Worm (Caenorhabditis elegans): ENCODE results near the gene R13D11.10.

Gene R13D11.10

ce11 chrV:782432-782831, 30.6 kb downstream of the R13D11.10 start, which contains the start of gene srab-16:
Gene srab-16, plus strand, starts transcription at chrV:782732.
- TF ChIP-seq fax-1 (tag; optimal IDR thresholded peaks at IDR 0.05) = no peak
- TF ChIP-seq fkh-10 (GFP tag; optimal IDR thresholded peaks at IDR 0.05) = no peak
- no peak for TF ChIP-seq sox-2 (GFP tag; IDR thresholded peaks at IDR 0.05)
- no peak for TF ChIP-seq lim-6 (tag; optimal IDR thresholded peaks at IDR 0.05)
- no peak for TF ChIP-seq ceh-45 (GFP tag; IDR thresholded peaks at IDR 0.05)
- TF ChIP-seq pax-1 (tag; optimal IDR thresholded peaks at IDR 0.05) = no peak
- no peak for TF ChIP-seq rnt-1 (tag; optimal IDR thresholded peaks at IDR 0.05)
- TF ChIP-seq pros-1 (tag; optimal IDR thresholded peaks at IDR 0.05) = no peak
- TF ChIP-seq ceh-18 (tag; optimal IDR thresholded peaks at IDR 0.05) = no peak
- no peak for TF ChIP-seq ets-4 (tag; optimal IDR thresholded peaks at IDR 0.05)
- no peak for TF ChIP-seq dve-1 (tag; optimal IDR thresholded peaks at IDR 0.05)
- no peak for TF ChIP-seq nfya-1 (tag; optimal IDR thresholded peaks at IDR 0.05)
- TF ChIP-seq ceh-2 (tag; optimal IDR thresholded peaks at IDR 0.05) = no peak
- no peak for TF ChIP-seq lin-11 (tag; optimal IDR thresholded peaks at IDR 0.05)
- TF ChIP-seq sox-4 (tag; optimal IDR thresholded peaks at IDR 0.05) = no peak
- no peak for TF ChIP-seq hlh-30 (tag; optimal IDR thresholded peaks at IDR 0.05; ENCODE audit: insufficient read depth)
- no peak for TF ChIP-seq nhr-11 (tag; optimal IDR thresholded peaks at IDR 0.05)
- no peak for TF ChIP-seq gmeb-2 (tag; optimal IDR thresholded peaks at IDR 0.05)

DNA sequence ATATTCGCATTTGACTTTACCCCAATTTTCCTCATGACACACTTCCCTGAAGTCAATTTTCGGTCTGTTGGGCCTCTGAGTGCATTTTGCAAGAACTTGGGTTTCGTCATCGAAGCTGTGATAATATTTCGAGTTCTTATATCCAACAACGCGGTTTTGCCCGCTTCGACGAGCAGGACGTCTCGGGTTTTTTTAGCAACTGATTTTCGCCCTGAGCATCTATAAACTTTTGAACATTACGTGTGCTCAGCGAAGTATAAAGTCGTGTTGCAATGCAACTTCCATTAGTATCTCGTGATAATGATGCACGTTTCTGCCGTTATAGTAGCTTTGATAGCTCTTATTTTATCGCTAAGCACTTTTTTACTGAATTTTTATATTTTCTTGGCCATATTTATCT, 33.0 kb downstream of the R13D11.10 start, which contains the start of gene srbc-60:
Gene srbc-60, plus strand, starts transcription at position 301 of the 400 bp plus-strand sequence.
- TF ChIP-seq fax-1 (tag; optimal IDR thresholded peaks at IDR 0.05) = no peak
- TF ChIP-seq hlh-6 (tag; optimal IDR thresholded peaks at IDR 0.05) = no peak
- TF ChIP-seq pha-4 (tag; optimal IDR thresholded peaks at IDR 0.05) = no peak
- no peak for TF ChIP-seq elt-2 (tag; optimal IDR thresholded peaks at IDR 0.05)
- no peak for TF ChIP-seq dve-1 (tag; optimal IDR thresholded peaks at IDR 0.05)
- TF ChIP-seq fkh-6 (tag; optimal IDR thresholded peaks at IDR 0.05) = no peak
- TF ChIP-seq che-1 (tag; optimal IDR thresholded peaks at IDR 0.05) = no peak
- no peak for TF ChIP-seq pros-1 (tag; optimal IDR thresholded peaks at IDR 0.05)
- TF ChIP-seq pat-9 (tag; optimal IDR thresholded peaks at IDR 0.05) = no peak
- TF ChIP-seq Y22D7AL.16 (tag; optimal IDR thresholded peaks at IDR 0.05) = no peak
- TF ChIP-seq zip-5 (tag; optimal IDR thresholded peaks at IDR 0.05) = no peak
- TF ChIP-seq tbx-2 (tag; optimal IDR thresholded peaks at IDR 0.05) = no peak
- TF ChIP-seq pqm-1 (tag; optimal IDR thresholded peaks at IDR 0.05) = no peak
- TF ChIP-seq syd-9 (tag; optimal IDR thresholded peaks at IDR 0.05) = no peak
- TF ChIP-seq madf-2 (tag; optimal IDR thresholded peaks at IDR 0.05) = no peak
- TF ChIP-seq rnt-1 (tag; optimal IDR thresholded peaks at IDR 0.05) = no peak
- TF ChIP-seq hlh-15 (tag; optimal IDR thresholded peaks at IDR 0.05) = no peak

DNA sequence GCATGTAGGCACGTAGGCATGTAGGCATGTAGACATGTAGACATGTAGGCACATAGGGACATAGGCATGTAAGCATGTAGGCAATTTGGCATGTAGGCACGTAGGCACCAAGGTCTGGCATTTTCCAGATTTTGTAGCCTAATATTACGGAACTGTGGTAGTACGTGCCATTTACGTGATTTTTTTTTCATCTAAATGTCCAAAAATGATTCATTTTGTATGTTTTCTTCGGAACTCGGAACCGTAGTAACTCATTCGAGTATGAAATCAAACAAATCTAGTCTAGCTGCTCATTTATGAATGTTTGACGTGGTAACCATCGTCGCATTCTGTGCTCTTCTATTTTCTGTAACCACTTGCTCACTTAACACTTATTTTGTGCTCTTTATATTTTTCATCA, 34.7 kb downstream of the R13D11.10 start, which contains the start of gene srbc-59:
Gene srbc-59, plus strand, starts transcription at position 301 of the 400 bp plus-strand sequence.
- TF ChIP-seq dmd-4 (tag; optimal IDR thresholded peaks at IDR 0.05; ENCODE audit: borderline replicate concordance) = no peak
- no peak for TF ChIP-seq hlh-13 (GFP tag; optimal IDR thresholded peaks at IDR 0.05)
- no peak for TF ChIP-seq zip-5 (tag; optimal IDR thresholded peaks at IDR 0.05)
- no peak for TF ChIP-seq unc-55 (GFP tag; optimal IDR thresholded peaks at IDR 0.05)
- TF ChIP-seq elt-4 (tag; optimal IDR thresholded peaks at IDR 0.05) = no peak
- TF ChIP-seq pat-9 (tag; optimal IDR thresholded peaks at IDR 0.05) = no peak

ce11 chrV:777285-777684, 35.7 kb downstream of the R13D11.10 start, which contains the start of gene R09E12.9:
Gene R09E12.9, plus strand, starts transcription at chrV:777600.
- TF ChIP-seq ceh-6 (GFP tag; optimal IDR thresholded peaks at IDR 0.05) (no peak), mec-3 (tag; optimal IDR thresholded peaks at IDR 0.05; ENCODE audit: borderline replicate concordance) (no peak)

All from whole organism, late embryonic.